Fruit fly (Drosophila melanogaster): ENCODE data around the gene jumu.
A peak's percentile ranks its signal among the peaks of the same experiment; 100 is the strongest.

The jumu gene

dm6 chr3R:10370495-10370894 is 20.5 kb downstream of the jumu start (continued):
- TF ChIP-seq C15 (GFP tag; IDR thresholded peaks at IDR 0.05) (no peak), Ets65A (GFP tag) (peak; percentile 92), E2f1 (GFP tag; IDR thresholded peaks at IDR 0.05) (peak; percentile 35; the same call in 1 of the 2 replicates), Xrp1 (GFP tag; IDR thresholded peaks at IDR 0.05) (peak; percentile 63), CG34376 (GFP tag; optimal IDR thresholded peaks at IDR 0.05) (no peak), CG17612 (GFP tag; IDR thresholded peaks at IDR 0.05) (no peak), D (optimal IDR thresholded peaks at IDR 0.05) (no peak), D (GFP tag; optimal IDR thresholded peaks at IDR 0.05) (peak; percentile 20), CG6813 (GFP tag; optimal IDR thresholded peaks at IDR 0.05) (peak; percentile 15), CG2678 (tag; optimal IDR thresholded peaks at IDR 0.05) (no peak), wdn (GFP tag; IDR thresholded peaks at IDR 0.05) (no peak), shn (GFP tag; optimal IDR thresholded peaks at IDR 0.05) (no peak), Fer2 (tag; optimal IDR thresholded peaks at IDR 0.05) (no peak), bigmax (GFP tag; optimal IDR thresholded peaks at IDR 0.05) (no peak), oc (tag; optimal IDR thresholded peaks at IDR 0.05) (peak; percentile 52), sima (GFP tag; optimal IDR thresholded peaks at IDR 0.05) (no peak), CG33557 (GFP tag; optimal IDR thresholded peaks at IDR 0.05) (peak; percentile 30), ara (GFP tag; IDR thresholded peaks at IDR 0.05) (peak; percentile 59), nmo (GFP tag; optimal IDR thresholded peaks at IDR 0.05) (peak; percentile 43), GATAe (GFP tag; conservative IDR thresholded peaks at IDR 0.05) (no peak), CG18262 (tag; optimal IDR thresholded peaks at IDR 0.05) (peak; percentile 61), vnd (GFP tag; IDR thresholded peaks at IDR 0.05; ENCODE audit: partially characterized antibody) (no peak), CG14441 (GFP tag; IDR thresholded peaks at IDR 0.05) (no peak), Hsf (GFP tag; optimal IDR thresholded peaks at IDR 0.05) (no peak), CG8388 (GFP tag; optimal IDR thresholded peaks at IDR 0.05) (no peak), NC2β (GFP tag; optimal IDR thresholded peaks at IDR 0.05) (no peak), CG7745 (tag; optimal IDR thresholded peaks at IDR 0.05) (no peak), ATbp (GFP tag; optimal IDR thresholded peaks at IDR 0.05) (no peak), psq (GFP tag; optimal IDR thresholded peaks at IDR 0.05) (no peak), da (GFP tag; optimal IDR thresholded peaks at IDR 0.05) (no peak), Dp (GFP tag; optimal IDR thresholded peaks at IDR 0.05) (no peak), CG6254 (GFP tag; optimal IDR thresholded peaks at IDR 0.05) (peak; percentile 40), CrebB (tag; optimal IDR thresholded peaks at IDR 0.05) (no peak), CG34422 (GFP tag; IDR thresholded peaks at IDR 0.05) (peak; percentile 33; the same call in 1 of the 3 replicates), Gsc (GFP tag; IDR thresholded peaks at IDR 0.05) (no peak), B-H2 (GFP tag; optimal IDR thresholded peaks at IDR 0.05) (no peak), Lpt (GFP tag; optimal IDR thresholded peaks at IDR 0.05) (no peak), CG10147 (GFP tag; optimal IDR thresholded peaks at IDR 0.05) (no peak), CG12219 (GFP tag; optimal IDR thresholded peaks at IDR 0.05) (no peak), CG13894 (tag; optimal IDR thresholded peaks at IDR 0.05) (no peak), bcd (GFP tag; optimal IDR thresholded peaks at IDR 0.05) (no peak), CG14710 (tag; optimal IDR thresholded peaks at IDR 0.05) (peak; percentile 45), Adf1 (GFP tag; IDR thresholded peaks at IDR 0.05) (no peak), Asciz (GFP tag; optimal IDR thresholded peaks at IDR 0.05) (no peak), slp2 (GFP tag; optimal IDR thresholded peaks at IDR 0.05) (no peak), ato (GFP tag; IDR thresholded peaks at IDR 0.05; ENCODE audit: partially characterized antibody) (no peak), Ssrp (tag; optimal IDR thresholded peaks at IDR 0.05) (peak; percentile 31), vvl (GFP tag; IDR thresholded peaks at IDR 0.05) (0 out of 2 replicates have a peak, but pooled peaks have one; percentile 26), CG1792 (GFP tag; optimal IDR thresholded peaks at IDR 0.05) (no peak), en (GFP tag; optimal IDR thresholded peaks at IDR 0.05) (no peak), gro (GFP tag; optimal IDR thresholded peaks at IDR 0.05) (no peak), klu (GFP tag; IDR thresholded peaks at IDR 0.05) (no peak)
